Fruit fly (Drosophila melanogaster) whole organism: Measurements from ENCODE around the gene CG17364.

Experiments used
- CG8478 ChIP-seq: fragments of >200 bp; optimal IDR thresholded peaks from 2 replicates; lab custom pipeline; 2018; ENCODE audit warnings: inconsistent platforms
- Dll ChIP-seq: fragments of >200 bp; optimal IDR thresholded peaks from 2 replicates; lab custom pipeline; 2017
- EcR ChIP-seq, 2 experiments: fragments of >200 bp; optimal IDR thresholded peaks; 2 replicates each; lab custom pipeline; 2017; ENCODE audit warnings: missing biosample characterization in 2 of 2, missing genetic modification characterization in 2 of 2, missing genetic modification reagents in 2 of 2
- pan ChIP-seq: fragments of >200 bp; optimal IDR thresholded peaks from 2 replicates; lab custom pipeline; 2017
- psq ChIP-seq: fragments of >200 bp; optimal IDR thresholded peaks from 2 replicates; lab custom pipeline; 2017
- usp ChIP-seq: fragments of >200 bp; optimal IDR thresholded peaks from 2 replicates; lab custom pipeline; 2017; ENCODE audit warnings: missing biosample characterization, missing genetic modification characterization, mixed read lengths

DNA sequence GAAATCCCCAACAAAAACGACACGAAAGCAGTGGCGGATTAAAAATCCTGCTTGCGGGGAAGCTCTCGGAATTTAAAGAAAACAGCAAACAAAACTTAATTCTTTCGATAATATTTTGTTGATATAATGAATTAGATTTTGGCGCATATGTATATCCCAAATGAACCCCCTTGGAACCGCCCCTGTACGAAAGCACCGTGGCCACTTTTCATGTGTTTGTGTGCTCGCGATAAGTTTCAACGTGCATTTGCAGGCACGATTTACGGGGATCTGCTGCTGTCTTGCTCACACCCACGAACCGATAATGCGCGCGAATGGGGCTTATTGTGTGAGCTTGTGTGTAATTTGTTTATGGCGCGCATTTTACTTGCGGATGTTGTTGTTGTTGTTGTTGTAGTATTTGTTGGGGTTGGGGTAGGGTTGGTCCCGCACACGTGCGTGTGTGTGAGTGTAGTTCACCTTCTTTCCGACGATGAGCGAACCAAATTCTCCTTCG is 11.8 kb upstream of the CG17364 start:
- TF ChIP-seq psq (lab: Kevin White, UChicago) (no peak), pan (lab: Kevin White, UChicago) (no peak), usp (GFP tag; lab: Kevin White, UChicago) (no peak), EcR (GFP tag; optimal IDR thresholded peaks at IDR 0.05; lab: Kevin White, UChicago) (no peak), CG8478 (lab: Kevin White, UChicago) (peak; percentile 39), Dll (lab: Kevin White, UChicago) (no peak)
